Fruit fly (Drosophila melanogaster): Measurements from ENCODE around the gene CG32579.

The CG32579 gene

DNA sequence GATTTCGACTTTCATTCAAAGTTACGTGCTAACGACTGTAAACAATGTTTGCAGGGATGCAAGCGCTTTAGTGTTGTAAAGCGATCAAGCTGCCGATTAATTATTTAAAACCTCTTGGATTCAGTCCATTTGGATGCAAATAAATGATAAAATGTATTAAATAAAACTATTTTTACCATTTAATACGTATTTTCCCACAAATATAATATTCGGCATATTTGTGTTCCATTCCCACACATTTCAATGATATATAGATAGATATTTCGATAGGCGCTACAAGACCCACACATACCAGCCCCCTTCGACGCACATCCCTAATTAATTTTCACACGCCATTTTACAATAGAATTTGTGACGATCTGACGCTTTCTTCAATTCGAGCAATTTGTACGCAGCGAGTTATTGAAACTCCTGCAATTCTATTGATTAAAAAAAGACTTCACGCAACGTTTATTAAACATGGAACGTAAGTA, 34.6 kb upstream of the CG32579 start, which contains the start of the genes CG32576 and caz (continued):
- TF ChIP-seq CG7928 (GFP tag; optimal IDR thresholded peaks at IDR 0.05): peak; percentile 95
- TF ChIP-seq al (GFP tag; IDR thresholded peaks at IDR 0.05): no peak
- TF ChIP-seq CG8924 (tag; optimal IDR thresholded peaks at IDR 0.05): peak; percentile 60
- TF ChIP-seq ems (GFP tag; optimal IDR thresholded peaks at IDR 0.05): no peak
- peak; percentile 81 for TF ChIP-seq Sry-δ (GFP tag; optimal IDR thresholded peaks at IDR 0.05)
- no peak for TF ChIP-seq Jarid2 (GFP tag; optimal IDR thresholded peaks at IDR 0.05)
- no peak for TF ChIP-seq CG13296 (GFP tag; optimal IDR thresholded peaks at IDR 0.05)
- TF ChIP-seq C15 (GFP tag; IDR thresholded peaks at IDR 0.05): no peak
- TF ChIP-seq CG31365 (tag; optimal IDR thresholded peaks at IDR 0.05): no peak
- no peak for TF ChIP-seq CG8359 (GFP tag; optimal IDR thresholded peaks at IDR 0.05; ENCODE audit: borderline replicate concordance)
- TF ChIP-seq pzg (GFP tag; optimal IDR thresholded peaks at IDR 0.05): peak; percentile 67
- peak; percentile 83 for TF ChIP-seq CG12659 (GFP tag; optimal IDR thresholded peaks at IDR 0.05)
- no peak for TF ChIP-seq slp2 (GFP tag; optimal IDR thresholded peaks at IDR 0.05)
- no peak for TF ChIP-seq Gsc (GFP tag; IDR thresholded peaks at IDR 0.05)
- peak in 1 of 2 experiments; percentile 43 for TF ChIP-seq dpn (GFP tag; optimal IDR thresholded peaks at IDR 0.05)
- TF ChIP-seq croc (GFP tag; conservative IDR thresholded peaks at IDR 0.05): no peak
- TF ChIP-seq CG6813 (GFP tag; optimal IDR thresholded peaks at IDR 0.05): no peak
- TF ChIP-seq pfk (GFP tag; optimal IDR thresholded peaks at IDR 0.05): peak; percentile 93
- no peak for TF ChIP-seq CG42726 (GFP tag; IDR thresholded peaks at IDR 0.05; ENCODE audit: partially characterized antibody)
- no peak for TF ChIP-seq CG17802 (tag; optimal IDR thresholded peaks at IDR 0.05)
- TF ChIP-seq Ada2b (GFP tag; IDR thresholded peaks at IDR 0.05): no peak
- no peak for TF ChIP-seq CG13624 (GFP tag; optimal IDR thresholded peaks at IDR 0.05)
- peak; percentile 37 for TF ChIP-seq CG12155 (GFP tag; optimal IDR thresholded peaks at IDR 0.05)
- peak; percentile 66 for TF ChIP-seq sens (GFP tag)
- TF ChIP-seq en (GFP tag; optimal IDR thresholded peaks at IDR 0.05): no peak
- no peak for TF ChIP-seq CG9817 (tag; optimal IDR thresholded peaks at IDR 0.05)
- TF ChIP-seq Bdp1 (GFP tag; optimal IDR thresholded peaks at IDR 0.05): no peak
- TF ChIP-seq CG3995 (GFP tag; optimal IDR thresholded peaks at IDR 0.05): peak; percentile 28
- peak; percentile 35 for TF ChIP-seq nerfin-1 (tag; optimal IDR thresholded peaks at IDR 0.05)
- TF ChIP-seq gem (tag; optimal IDR thresholded peaks at IDR 0.05): peak; percentile 57
- no peak for TF ChIP-seq CG33213 (GFP tag; optimal IDR thresholded peaks at IDR 0.05)
- peak; percentile 52 for TF ChIP-seq B-H2 (GFP tag; optimal IDR thresholded peaks at IDR 0.05)
- no peak for TF ChIP-seq CG11723 (GFP tag; optimal IDR thresholded peaks at IDR 0.05)
- TF ChIP-seq dan (GFP tag; IDR thresholded peaks at IDR 0.05): no peak
- TF ChIP-seq CG15011 (GFP tag; optimal IDR thresholded peaks at IDR 0.05): no peak
- no peak for TF ChIP-seq yki (optimal IDR thresholded peaks at IDR 0.05)
- no peak for TF ChIP-seq CG6272 (GFP tag; IDR thresholded peaks at IDR 0.05)
- no peak for TF ChIP-seq ash1 (GFP tag; optimal IDR thresholded peaks at IDR 0.05)
- TF ChIP-seq CG4360 (GFP tag; IDR thresholded peaks at IDR 0.05): no peak
- TF ChIP-seq CG4424 (GFP tag; optimal IDR thresholded peaks at IDR 0.05): peak; percentile 28
- peak; percentile 61 for TF ChIP-seq CG12391 (tag; optimal IDR thresholded peaks at IDR 0.05)
- peak; percentile 29 for TF ChIP-seq ind (GFP tag; optimal IDR thresholded peaks at IDR 0.05)
- TF ChIP-seq CG31441 (GFP tag; IDR thresholded peaks at IDR 0.05): no peak; the same call in none of the 2 replicates
- TF ChIP-seq mam (GFP tag; optimal IDR thresholded peaks at IDR 0.05): no peak
- TF ChIP-seq CG33557 (GFP tag; optimal IDR thresholded peaks at IDR 0.05): peak; percentile 25
- no peak for TF ChIP-seq CG16815 (GFP tag; optimal IDR thresholded peaks at IDR 0.05)
- no peak for TF ChIP-seq Spps (tag; optimal IDR thresholded peaks at IDR 0.05)
- TF ChIP-seq CG4328 (GFP tag; optimal IDR thresholded peaks at IDR 0.05): no peak
- no peak for TF ChIP-seq Optix (GFP tag; IDR thresholded peaks at IDR 0.05)
- no peak for TF ChIP-seq ttk (GFP tag; IDR thresholded peaks at IDR 0.05)
- peak; percentile 95 for TF ChIP-seq CG2116 (GFP tag; optimal IDR thresholded peaks at IDR 0.05)
- no peak for TF ChIP-seq danr (GFP tag; IDR thresholded peaks at IDR 0.05)
